Worm (Caenorhabditis elegans) whole organism, L4 larva: ENCODE measurements around the gene cyn-16.

Experiments used
- D1046.2 ChIP-seq: fragments of 200-800 bp; sonication (Bioruptor generic); IDR thresholded peaks from 2 replicates; pipeline ENCODE4 v1.3.6; 2022; ENCODE audit warnings: missing genetic modification characterization, missing compliant biosample characterization
- T26A8.4 ChIP-seq: fragments of 200-800 bp; sonication (Bioruptor generic); IDR thresholded peaks from 2 replicates; pipeline ENCODE4 v1.3.6; 2022; ENCODE audit warnings: missing genetic modification characterization, missing compliant biosample characterization
- Y105C5A.15 ChIP-seq: fragments of 200-800 bp; sonication (Bioruptor generic); IDR thresholded peaks from 2 replicates; pipeline ENCODE4 v1.3.6; 2022; ENCODE audit warnings: missing genetic modification characterization, missing compliant biosample characterization
- Y75B8A.6 ChIP-seq: fragments of 200-800 bp; sonication (Bioruptor generic); IDR thresholded peaks from 2 replicates; pipeline ENCODE4 v1.3.6; 2022; ENCODE audit warnings: missing genetic modification reagents, missing genetic modification characterization, missing compliant biosample characterization
- aha-1 ChIP-seq: fragments of 150-350 bp; peaks from one replicate; lab custom pipeline; 2014; ENCODE audit warnings: missing biosample characterization, missing genetic modification characterization
- aly-2 ChIP-seq: sonication (generic microtip); optimal IDR thresholded peaks from 2 replicates; lab custom pipeline; 2018; ENCODE audit warnings: missing biosample characterization, missing genetic modification characterization
- ama-1 ChIP-seq: fragments of 150-350 bp; optimal IDR thresholded peaks from 2 replicates; lab custom pipeline; 2014; ENCODE audit warnings: inconsistent platforms, mixed read lengths
- arid-1 ChIP-seq: fragments of 200-800 bp; sonication (Bioruptor generic); conservative IDR thresholded peaks from 2 replicates; pipeline ENCODE4 v1.3.6; 2022; ENCODE audit warnings: missing genetic modification reagents, missing genetic modification characterization, missing compliant biosample characterization
- ceh-28 ChIP-seq: fragments of 150-350 bp; optimal IDR thresholded peaks from 2 replicates; lab custom pipeline; 2014; ENCODE audit warnings: missing biosample characterization, missing genetic modification reagents, missing genetic modification characterization
- ceh-32 ChIP-seq: sonication (generic microtip); optimal IDR thresholded peaks from 2 replicates; lab custom pipeline; 2016; ENCODE audit warnings: mild to moderate bottlenecking, missing genetic modification characterization, missing compliant biosample characterization; ENCODE audit not compliant: poor library complexity
- dmd-6 ChIP-seq: fragments of 200-800 bp; sonication (Bioruptor generic); IDR thresholded peaks from 2 replicates; pipeline ENCODE4 v1.3.6; 2022; ENCODE audit warnings: missing genetic modification reagents, missing genetic modification characterization, missing compliant biosample characterization
- dmd-8 ChIP-seq: fragments of 200-800 bp; sonication (Bioruptor generic); IDR thresholded peaks from 2 replicates; pipeline ENCODE4 v1.3.6; 2022; ENCODE audit warnings: missing genetic modification characterization, missing compliant biosample characterization
- dmd-9 ChIP-seq: fragments of 200-800 bp; sonication (Bioruptor generic); IDR thresholded peaks from 2 replicates; pipeline ENCODE4 v1.3.6; 2022; ENCODE audit warnings: missing genetic modification reagents, missing genetic modification characterization, missing compliant biosample characterization
- duxl-1 ChIP-seq: sonication (generic microtip); optimal IDR thresholded peaks from 2 replicates; lab custom pipeline; 2016; ENCODE audit warnings: mild to moderate bottlenecking, missing genetic modification characterization, moderate library complexity, missing compliant biosample characterization; ENCODE audit not compliant: poor library complexity
- dve-1 ChIP-seq: sonication (generic microtip); optimal IDR thresholded peaks from 2 replicates; lab custom pipeline; 2017; ENCODE audit warnings: antibody characterized with exemption, mild to moderate bottlenecking, missing genetic modification characterization, missing compliant biosample characterization; ENCODE audit not compliant: insufficient read depth
- fos-1 ChIP-seq: fragments of 150-350 bp; optimal IDR thresholded peaks from 2 replicates; lab custom pipeline; 2014; ENCODE audit warnings: missing biosample characterization, missing genetic modification characterization
- hif-1 ChIP-seq, 2 experiments: sonication (generic microtip); optimal IDR thresholded peaks; 2 replicates each; lab custom pipeline; 2016 to 2017; ENCODE audit warnings: missing compliant biosample characterization in 2 of 2, missing genetic modification characterization in 2 of 2, missing genetic modification reagents in 2 of 2, missing genotype in 2 of 2, mild to moderate bottlenecking in 1 of 2
- hlh-11 ChIP-seq: fragments of 200-800 bp; sonication (Bioruptor generic); optimal IDR thresholded peaks from 2 replicates; lab custom pipeline; 2018; ENCODE audit warnings: mild to moderate bottlenecking, missing genetic modification characterization, missing compliant biosample characterization
- hlh-30 ChIP-seq: sonication (generic microtip); optimal IDR thresholded peaks from 2 replicates; lab custom pipeline; 2017; ENCODE audit warnings: antibody characterized with exemption, mild to moderate bottlenecking, missing genetic modification characterization, missing compliant biosample characterization; ENCODE audit not compliant: insufficient read depth
- hmg-1.1 ChIP-seq: fragments of 200-800 bp; sonication (Bioruptor generic); IDR thresholded peaks from 2 replicates; pipeline ENCODE4 v1.3.6; 2022; ENCODE audit warnings: missing genetic modification reagents, missing genetic modification characterization, missing compliant biosample characterization
- lim-7 ChIP-seq: fragments of 200-800 bp; sonication (Bioruptor generic); IDR thresholded peaks from 2 replicates; pipeline ENCODE4 v1.3.6; 2022; ENCODE audit warnings: missing genetic modification characterization, missing compliant biosample characterization
- lin-38 ChIP-seq: fragments of 200-800 bp; sonication (Bioruptor generic); IDR thresholded peaks from 2 replicates; pipeline ENCODE4 v1.3.6; 2022; ENCODE audit warnings: missing genetic modification reagents, missing genetic modification characterization, missing compliant biosample characterization
- lir-3 ChIP-seq: sonication (generic microtip); optimal IDR thresholded peaks from 2 replicates; lab custom pipeline; 2016; ENCODE audit warnings: mild to moderate bottlenecking, missing genetic modification characterization, missing compliant biosample characterization
- lsy-2 ChIP-seq, 2 experiments: fragments of 150-350 bp in 1 of 2; sonication (generic microtip) in 1 of 2; optimal IDR thresholded peaks; 2 replicates each; lab custom pipeline; 2014 to 2017; ENCODE audit warnings: missing biosample characterization in 2 of 2, missing genetic modification characterization in 2 of 2
- madf-5 ChIP-seq, 2 experiments: fragments of 200-800 bp; sonication (Bioruptor generic); IDR thresholded peaks; 2 replicates each; pipeline ENCODE4 v1.3.6; 2022; ENCODE audit warnings: missing compliant biosample characterization in 2 of 2, missing genetic modification characterization in 2 of 2
- mdl-1 ChIP-seq, 2 experiments: fragments of 150-350 bp in 1 of 2; sonication (generic microtip) in 1 of 2; optimal IDR thresholded peaks; 2 replicates each; lab custom pipeline; 2014 to 2017; ENCODE audit warnings: missing biosample characterization in 2 of 2, missing genetic modification characterization in 2 of 2
- mxl-3 ChIP-seq: fragments of 200-800 bp; sonication (Bioruptor generic); optimal IDR thresholded peaks from 2 replicates; lab custom pipeline; 2018; ENCODE audit warnings: mild to moderate bottlenecking, missing genetic modification characterization, missing compliant biosample characterization
- nhr-102 ChIP-seq: sonication (generic microtip); optimal IDR thresholded peaks from 2 replicates; lab custom pipeline; 2016; ENCODE audit warnings: mild to moderate bottlenecking, missing genetic modification characterization, moderate library complexity, missing compliant biosample characterization
- nhr-111 ChIP-seq: fragments of 200-800 bp; sonication (Bioruptor generic); optimal IDR thresholded peaks from 2 replicates; lab custom pipeline; 2018; ENCODE audit warnings: mild to moderate bottlenecking, missing genetic modification characterization, missing compliant biosample characterization
- nhr-25 ChIP-seq: sonication (generic microtip); optimal IDR thresholded peaks from 2 replicates; lab custom pipeline; 2017; ENCODE audit warnings: missing genetic modification characterization, mild to moderate bottlenecking, missing compliant biosample characterization, antibody characterized with exemption, moderate library complexity, borderline replicate concordance; ENCODE audit not compliant: insufficient read depth
- nhr-48 ChIP-seq: sonication (generic microtip); optimal IDR thresholded peaks from 2 replicates; lab custom pipeline; 2016; ENCODE audit warnings: mild to moderate bottlenecking, missing genetic modification characterization, missing compliant biosample characterization
- nhr-6 ChIP-seq: fragments of 150-350 bp; optimal IDR thresholded peaks from 2 replicates; lab custom pipeline; 2014; ENCODE audit warnings: missing biosample characterization, missing genetic modification characterization
- nhr-76 ChIP-seq: fragments of 150-350 bp; optimal IDR thresholded peaks from 2 replicates; lab custom pipeline; 2014; ENCODE audit warnings: missing biosample characterization, missing genetic modification characterization
- pha-4 ChIP-seq, 2 experiments: fragments of 150-350 bp in 1 of 2; fragments of 200-800 bp in 1 of 2; sonication (Bioruptor generic) in 1 of 2; IDR thresholded peaks in 1 of 2; optimal IDR thresholded peaks in 1 of 2; 2 replicates each; pipeline versions ENCODE4 v1.3.6 to Lab custom; 2014 to 2022; ENCODE audit warnings: missing genetic modification characterization in 2 of 2, missing genetic modification reagents in 2 of 2, missing biosample characterization in 1 of 2, missing compliant biosample characterization in 1 of 2
- php-3 ChIP-seq: fragments of 200-800 bp; sonication (Bioruptor generic); IDR thresholded peaks from 2 replicates; pipeline ENCODE4 v1.3.6; 2022; ENCODE audit warnings: missing genetic modification reagents, missing genetic modification characterization, missing compliant biosample characterization
- snpc-1.2 ChIP-seq: fragments of 200-800 bp; sonication (Bioruptor generic); IDR thresholded peaks from 2 replicates; pipeline ENCODE4 v1.3.6; 2022; ENCODE audit warnings: missing genetic modification reagents, missing genetic modification characterization, missing compliant biosample characterization
- snpc-4 ChIP-seq: fragments of 150-350 bp; optimal IDR thresholded peaks from 2 replicates; lab custom pipeline; 2014; ENCODE audit warnings: missing biosample characterization, missing genetic modification characterization
- tag-97 ChIP-seq: fragments of 200-800 bp; sonication (Bioruptor generic); IDR thresholded peaks from 2 replicates; pipeline ENCODE4 v1.3.6; 2022; ENCODE audit warnings: missing genetic modification characterization, missing compliant biosample characterization
- zag-1 ChIP-seq: fragments of 150-350 bp; optimal IDR thresholded peaks from 2 replicates; lab custom pipeline; 2014; ENCODE audit warnings: missing biosample characterization, missing genetic modification characterization
- zfp-3 ChIP-seq: fragments of 200-800 bp; sonication (Bioruptor generic); conservative IDR thresholded peaks from 2 replicates; pipeline ENCODE4 v1.3.6; 2022; ENCODE audit warnings: missing genetic modification reagents, missing genetic modification characterization, missing compliant biosample characterization
- ztf-11 ChIP-seq: fragments of 150-350 bp; optimal IDR thresholded peaks from 2 replicates; lab custom pipeline; 2014; ENCODE audit warnings: missing biosample characterization, missing genetic modification characterization
- ztf-7 ChIP-seq: fragments of 150-350 bp; optimal IDR thresholded peaks from 2 replicates; lab custom pipeline; 2014; ENCODE audit warnings: missing biosample characterization, missing genetic modification characterization

Gene cyn-16

DNA sequence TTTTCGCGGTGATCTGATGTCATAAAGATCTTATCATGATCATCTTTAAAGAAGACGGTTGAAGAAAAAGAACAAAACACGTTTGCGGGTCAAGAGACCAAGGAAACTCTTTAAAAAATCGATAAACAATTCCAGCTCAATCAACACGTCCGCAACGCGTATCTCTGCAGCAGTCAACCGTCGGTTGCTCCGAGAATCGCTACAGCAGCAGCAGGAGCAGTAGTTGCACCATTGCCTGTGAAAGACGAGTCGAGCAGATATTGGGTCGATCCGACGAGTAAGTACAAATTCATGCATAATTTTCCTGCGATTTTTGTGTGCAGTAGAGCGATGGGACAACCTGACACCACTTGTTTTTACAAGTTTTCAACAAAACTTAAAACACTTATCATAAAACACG, 18.0 kb upstream of the cyn-16 start:
- TF ChIP-seq aly-2 (tag; lab: Kevin White, UChicago) (no peak), ceh-32 (tag; lab: Kevin White, UChicago) (no peak), aha-1 (peak; percentile 66), nhr-25 (tag; lab: Kevin White, UChicago) (peak; percentile 19), hif-1 (tag; optimal IDR thresholded peaks at IDR 0.05; lab: Kevin White, UChicago) (peak in 1 of 2 experiments; percentile 10), nhr-76 (tag; lab: Kevin White, UChicago) (no peak), dve-1 (tag; lab: Kevin White, UChicago) (peak; percentile 15), hlh-11 (tag; lab: Kevin White, UChicago) (peak; percentile 19), dmd-8 (GFP tag; lab: Robert Waterston, UW) (no peak), fos-1 (tag; lab: Kevin White, UChicago) (no peak), D1046.2 (GFP tag; lab: Robert Waterston, UW) (0 out of 2 replicates have a peak, but pooled peaks have one; percentile 6), mdl-1 (tag; optimal IDR thresholded peaks at IDR 0.05; lab: Kevin White, UChicago) (peak in 1 of 2 experiments; percentile 34)

DNA sequence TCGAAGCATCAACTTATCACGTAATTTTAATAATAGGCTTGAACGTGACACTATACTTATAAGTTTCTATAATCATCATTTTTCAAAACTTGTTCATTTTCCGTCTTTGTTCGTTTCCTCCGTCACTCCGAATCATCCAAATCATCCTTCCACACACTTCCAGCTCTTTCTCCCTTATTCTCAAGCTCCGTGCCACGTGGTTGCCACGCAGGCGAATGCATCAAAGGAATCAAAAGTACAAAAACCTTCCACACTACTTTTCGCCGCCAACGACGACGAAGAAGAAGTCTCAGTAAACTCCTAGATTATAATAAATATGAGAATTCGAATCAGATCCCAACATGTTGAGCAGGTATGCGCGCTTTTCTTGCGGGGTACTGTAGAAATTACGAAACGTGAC, 17.6 kb upstream of the cyn-16 start:
- TF ChIP-seq nhr-25 (tag; lab: Kevin White, UChicago) (no peak), aha-1 (peak; percentile 27), fos-1 (tag; lab: Kevin White, UChicago) (no peak), arid-1 (no peak), hmg-1.1 (GFP tag; lab: Robert Waterston, UW) (0 out of 2 replicates have a peak, but pooled peaks have one; percentile 15), lir-3 (tag; lab: Kevin White, UChicago) (no peak), pha-4 (GFP tag; IDR thresholded peaks at IDR 0.05; lab: Robert Waterston, UW) (no peak), pha-4 (tag; optimal IDR thresholded peaks at IDR 0.05; lab: Kevin White, UChicago) (no peak), nhr-48 (tag; lab: Kevin White, UChicago) (no peak), nhr-102 (tag; lab: Kevin White, UChicago) (no peak), zag-1 (tag; lab: Kevin White, UChicago) (no peak), nhr-111 (no peak), lim-7 (GFP tag; lab: Robert Waterston, UW) (no peak), lin-38 (no peak), snpc-1.2 (GFP tag; lab: Robert Waterston, UW) (no peak), T26A8.4 (GFP tag; lab: Robert Waterston, UW) (no peak), dmd-9 (no peak), zfp-3 (no peak), tag-97 (no peak), Y75B8A.6 (GFP tag; lab: Robert Waterston, UW) (no peak), ceh-28 (tag; lab: Kevin White, UChicago) (no peak), snpc-4 (tag; lab: Kevin White, UChicago) (no peak), lsy-2 (tag; optimal IDR thresholded peaks at IDR 0.05; lab: Kevin White, UChicago) (peak in 1 of 2 experiments; percentile 1), ama-1 (lab: Kevin White, UChicago) (no peak), Y105C5A.15 (GFP tag; lab: Robert Waterston, UW) (no peak), madf-5 (GFP tag; IDR thresholded peaks at IDR 0.05; lab: Robert Waterston, UW) (0 out of 4 replicates have a peak, but pooled peaks of 1 of the 2 experiments have one; percentile 28), dmd-6 (GFP tag; lab: Robert Waterston, UW) (no peak), ceh-32 (tag; lab: Kevin White, UChicago) (no peak), duxl-1 (tag; lab: Kevin White, UChicago) (no peak), mdl-1 (tag; optimal IDR thresholded peaks at IDR 0.05; lab: Kevin White, UChicago) (no peak), ztf-7 (tag; lab: Kevin White, UChicago) (no peak), ztf-11 (tag; lab: Kevin White, UChicago) (no peak), hlh-30 (tag; lab: Kevin White, UChicago) (no peak), nhr-6 (tag; lab: Kevin White, UChicago) (no peak), php-3 (GFP tag; lab: Robert Waterston, UW) (no peak), mxl-3 (GFP tag; lab: Kevin White, UChicago) (no peak)
